Worm (Caenorhabditis elegans) whole organism, L1 larva: ENCODE data around the gene srd-68.

Experiments
- C04F5.9 ChIP-seq: sonication (generic microtip); optimal IDR thresholded peaks from 2 replicates; lab custom pipeline; 2016; ENCODE audit warnings: missing genetic modification characterization, missing compliant biosample characterization
- C16A3.4 ChIP-seq: fragments of 150-350 bp; optimal IDR thresholded peaks from 2 replicates; lab custom pipeline; 2014; ENCODE audit warnings: missing biosample characterization, missing genetic modification characterization
- C34B4.2 ChIP-seq: sonication (generic microtip); optimal IDR thresholded peaks from 2 replicates; lab custom pipeline; 2017; ENCODE audit warnings: mild to moderate bottlenecking, missing genetic modification characterization, missing compliant biosample characterization
- F16B12.6 ChIP-seq: fragments of 150-350 bp; optimal IDR thresholded peaks from 2 replicates; lab custom pipeline; 2014; ENCODE audit warnings: missing biosample characterization, missing genetic modification characterization
- aly-2 ChIP-seq: fragments of 150-350 bp; optimal IDR thresholded peaks from 2 replicates; lab custom pipeline; 2014; ENCODE audit warnings: missing biosample characterization, missing genetic modification characterization
- ceh-8 ChIP-seq: fragments of 200-800 bp; sonication (Bioruptor generic); optimal IDR thresholded peaks from 2 replicates; lab custom pipeline; 2018; ENCODE audit warnings: mild to moderate bottlenecking, missing genetic modification characterization, moderate library complexity, missing compliant biosample characterization
- ceh-82 ChIP-seq, 3 experiments: fragments of 150-350 bp in 1 of 3; sonication (generic microtip) in 2 of 3; optimal IDR thresholded peaks; 2 replicates each; lab custom pipeline; 2014 to 2017; ENCODE audit warnings: missing biosample characterization in 3 of 3, missing genetic modification characterization in 3 of 3
- ces-1 ChIP-seq: fragments of 150-350 bp; optimal IDR thresholded peaks from 2 replicates; lab custom pipeline; 2014; ENCODE audit warnings: missing biosample characterization, missing genetic modification reagents, missing genetic modification characterization
- dsc-1 ChIP-seq: sonication (generic microtip); optimal IDR thresholded peaks from 2 replicates; lab custom pipeline; 2016; ENCODE audit warnings: mild to moderate bottlenecking, missing genetic modification characterization, missing compliant biosample characterization
- efl-1 ChIP-seq, 4 experiments: fragments of 150-350 bp; optimal IDR thresholded peaks in 3 of 4; peaks in 1 of 4; 1 replicate in 1 of 4; 2 replicates in 3 of 4; lab custom pipeline; 2014; ENCODE audit warnings: missing biosample characterization in 2 of 4, missing genetic modification characterization in 2 of 4, missing genetic modification reagents in 2 of 4
- egl-13 ChIP-seq: sonication (generic microtip); optimal IDR thresholded peaks from 2 replicates; lab custom pipeline; 2016; ENCODE audit warnings: missing genotype, missing genetic modification reagents, missing genetic modification characterization, missing compliant biosample characterization
- elt-2 ChIP-seq: sonication (generic microtip); optimal IDR thresholded peaks from 2 replicates; lab custom pipeline; 2016; ENCODE audit warnings: missing genetic modification characterization, mild to moderate bottlenecking, inconsistent platforms, missing compliant biosample characterization, missing genetic modification reagents
- ets-5 ChIP-seq: fragments of 200-800 bp; sonication (Bioruptor generic); IDR thresholded peaks from 2 replicates; pipeline ENCODE4 v1.3.6; 2022; ENCODE audit warnings: missing genetic modification characterization, missing compliant biosample characterization
- fkh-10 ChIP-seq: sonication (generic microtip); optimal IDR thresholded peaks from 2 replicates; lab custom pipeline; 2017; ENCODE audit warnings: missing biosample characterization, missing genetic modification reagents, missing genetic modification characterization
- fkh-4 ChIP-seq: sonication (generic microtip); optimal IDR thresholded peaks from 2 replicates; lab custom pipeline; 2016; ENCODE audit warnings: missing compliant biosample characterization, missing genetic modification characterization, borderline replicate concordance
- fkh-8 ChIP-seq: sonication (generic microtip); optimal IDR thresholded peaks from 2 replicates; lab custom pipeline; 2016; ENCODE audit warnings: mild to moderate bottlenecking, missing genetic modification characterization, missing compliant biosample characterization
- grh-1 ChIP-seq: fragments of 200-800 bp; sonication (Bioruptor generic); IDR thresholded peaks from 2 replicates; pipeline ENCODE4 v1.3.6; 2022; ENCODE audit warnings: missing genetic modification reagents, missing genetic modification characterization, missing compliant biosample characterization
- hpl-2 ChIP-seq: fragments of 150-350 bp; optimal IDR thresholded peaks from 2 replicates; lab custom pipeline; 2014; ENCODE audit warnings: missing biosample characterization, missing genetic modification reagents, missing genetic modification characterization
- isw-1 ChIP-seq: fragments of 200-800 bp; sonication (Bioruptor generic); IDR thresholded peaks from 2 replicates; pipeline ENCODE4 v1.3.6; 2022; ENCODE audit warnings: missing genetic modification characterization, missing compliant biosample characterization
- jun-1 ChIP-seq: fragments of 150-350 bp; optimal IDR thresholded peaks from 2 replicates; lab custom pipeline; 2014; ENCODE audit warnings: missing biosample characterization, missing genetic modification reagents, missing genetic modification characterization
- lsy-2 ChIP-seq, 2 experiments: fragments of 150-350 bp; optimal IDR thresholded peaks; 2 replicates each; lab custom pipeline; 2014; ENCODE audit warnings: missing biosample characterization in 2 of 2, missing genetic modification characterization in 2 of 2
- mef-2 ChIP-seq: fragments of 150-350 bp; optimal IDR thresholded peaks from 2 replicates; lab custom pipeline; 2014; ENCODE audit warnings: missing biosample characterization, missing genetic modification characterization
- nhr-19 ChIP-seq: fragments of 200-800 bp; sonication (Bioruptor generic); conservative IDR thresholded peaks from 2 replicates; pipeline ENCODE4 v1.3.6; 2022; ENCODE audit warnings: missing genetic modification characterization, missing compliant biosample characterization
- nhr-20 ChIP-seq: sonication (generic microtip); optimal IDR thresholded peaks from 2 replicates; lab custom pipeline; 2016; ENCODE audit warnings: mild to moderate bottlenecking, missing genetic modification characterization, missing compliant biosample characterization
- nhr-47 ChIP-seq: sonication (generic microtip); optimal IDR thresholded peaks from 2 replicates; lab custom pipeline; 2016; ENCODE audit warnings: mild to moderate bottlenecking, missing genetic modification characterization, moderate library complexity, missing compliant biosample characterization
- nhr-71 ChIP-seq: sonication (generic microtip); optimal IDR thresholded peaks from 2 replicates; lab custom pipeline; 2016; ENCODE audit warnings: mild to moderate bottlenecking, missing genetic modification characterization, moderate library complexity, missing compliant biosample characterization
- nhr-84 ChIP-seq: sonication (generic microtip); optimal IDR thresholded peaks from 2 replicates; lab custom pipeline; 2017; ENCODE audit warnings: missing biosample characterization, missing genetic modification characterization
- nhr-85 ChIP-seq: sonication (generic microtip); peaks from one replicate; lab custom pipeline; 2016; ENCODE audit warnings: missing genetic modification characterization, inconsistent platforms, missing compliant biosample characterization
- nhr-90 ChIP-seq: sonication (generic microtip); optimal IDR thresholded peaks from 2 replicates; lab custom pipeline; 2016; ENCODE audit warnings: mild to moderate bottlenecking, missing genetic modification characterization, missing compliant biosample characterization; ENCODE audit not compliant: poor library complexity
- pag-3 ChIP-seq: sonication (generic microtip); optimal IDR thresholded peaks from 2 replicates; lab custom pipeline; 2017; ENCODE audit warnings: missing genetic modification characterization, mild to moderate bottlenecking, missing compliant biosample characterization, antibody characterized with exemption, borderline replicate concordance; ENCODE audit not compliant: insufficient read depth
- pqm-1 ChIP-seq: sonication (generic microtip); optimal IDR thresholded peaks from 3 replicates; lab custom pipeline; 2017; ENCODE audit warnings: missing biosample characterization, missing genetic modification characterization
- skn-1 ChIP-seq: fragments of 150-350 bp; optimal IDR thresholded peaks from 2 replicates; lab custom pipeline; 2014; ENCODE audit warnings: missing biosample characterization, missing genetic modification characterization
- snu-23 ChIP-seq: sonication (generic microtip); optimal IDR thresholded peaks from 2 replicates; lab custom pipeline; 2016; ENCODE audit warnings: missing genetic modification characterization, missing compliant biosample characterization
- sptf-1 ChIP-seq: fragments of 150-350 bp; optimal IDR thresholded peaks from 2 replicates; lab custom pipeline; 2014; ENCODE audit warnings: missing biosample characterization, missing genetic modification characterization
- sup-37 ChIP-seq: fragments of 200-800 bp; sonication (Bioruptor generic); optimal IDR thresholded peaks from 2 replicates; lab custom pipeline; 2018; ENCODE audit warnings: mild to moderate bottlenecking, missing genetic modification characterization, missing compliant biosample characterization
- tbx-2 ChIP-seq: sonication (generic microtip); optimal IDR thresholded peaks from 2 replicates; lab custom pipeline; 2016; ENCODE audit warnings: missing genetic modification characterization, missing compliant biosample characterization
- tlp-1 ChIP-seq: fragments of 150-350 bp; optimal IDR thresholded peaks from 2 replicates; lab custom pipeline; 2014; ENCODE audit warnings: missing biosample characterization, missing genetic modification characterization
- unc-30 ChIP-seq: sonication (generic microtip); optimal IDR thresholded peaks from 2 replicates; lab custom pipeline; 2017; ENCODE audit warnings: missing biosample characterization, missing genetic modification characterization
- unc-62 ChIP-seq: fragments of 150-350 bp; optimal IDR thresholded peaks from 2 replicates; lab custom pipeline; 2014; ENCODE audit warnings: missing biosample characterization, missing genetic modification reagents, missing genetic modification characterization
- unc-98 ChIP-seq: fragments of 200-800 bp; sonication (Bioruptor generic); IDR thresholded peaks from 2 replicates; pipeline ENCODE4 v1.3.6; 2022; ENCODE audit warnings: missing genetic modification characterization, missing compliant biosample characterization
- xbp-1 ChIP-seq: sonication (generic microtip); optimal IDR thresholded peaks from 2 replicates; lab custom pipeline; 2016; ENCODE audit warnings: missing genetic modification characterization, missing compliant biosample characterization
- zag-1 ChIP-seq: fragments of 150-350 bp; optimal IDR thresholded peaks from 2 replicates; lab custom pipeline; 2014; ENCODE audit warnings: missing biosample characterization, missing genetic modification characterization
- ztf-4 ChIP-seq: fragments of 150-350 bp; optimal IDR thresholded peaks from 2 replicates; lab custom pipeline; 2014; ENCODE audit warnings: missing biosample characterization, missing genetic modification characterization

The srd-68 gene

DNA sequence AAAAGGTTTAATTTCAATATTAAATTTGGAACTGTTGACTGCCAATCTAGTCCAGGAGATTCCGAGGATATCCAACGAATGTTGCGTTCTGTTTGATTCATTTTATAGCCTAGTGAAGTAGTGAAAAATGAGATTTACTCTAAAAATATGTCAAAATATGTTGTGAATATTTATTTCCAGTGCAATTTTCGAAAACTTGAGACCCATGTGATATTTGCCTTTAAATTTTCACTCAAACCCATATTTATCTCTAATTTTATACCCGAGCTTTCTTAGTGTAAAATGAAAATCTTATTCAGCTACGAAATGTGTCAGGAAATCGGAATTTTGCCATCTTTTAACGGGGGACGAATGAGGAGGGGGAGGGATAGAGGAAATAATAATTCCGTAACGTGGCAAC, 7.2 kb upstream of the srd-68 start, which contains the start of gene F09C6.16:
Gene F09C6.16 (minus strand): TSS at position 101 of the 400 bp plus-strand sequence.
- no peak for TF ChIP-seq nhr-19 (GFP tag; lab: Robert Waterston, UW)
- no peak for TF ChIP-seq efl-1 (optimal IDR thresholded peaks at IDR 0.05; lab: Kevin White, UChicago)
- TF ChIP-seq efl-1 (GFP tag; optimal IDR thresholded peaks at IDR 0.05 in 1 of 2; lab: Kevin White, UChicago): peak in 1 of 2 experiments; percentile 28

DNA sequence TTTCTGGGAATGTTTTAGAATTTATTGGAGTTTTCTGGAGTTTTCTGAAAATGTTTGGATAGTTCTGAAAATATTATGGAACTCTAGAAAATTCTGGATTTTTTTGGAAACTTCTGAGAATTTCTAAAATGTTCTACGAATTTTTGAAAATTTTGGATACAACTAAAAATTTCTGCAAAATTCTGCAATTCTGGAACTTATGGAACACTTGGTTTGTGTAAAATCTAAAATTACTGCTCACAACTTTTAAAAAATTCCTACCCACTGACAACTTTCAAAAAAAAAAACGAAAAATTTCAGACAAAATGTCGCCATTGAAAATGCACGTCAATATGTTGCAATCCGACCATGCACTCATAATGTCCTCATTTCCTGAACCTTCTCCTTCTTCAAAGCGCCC, 2.0 kb upstream of the srd-68 start, which contains the start of gene nhr-262:
Gene nhr-262 (plus strand): TSS at position 301 of the 400 bp plus-strand sequence.
- TF ChIP-seq sup-37 (GFP tag; lab: Kevin White, UChicago) (no peak), sptf-1 (tag; lab: Kevin White, UChicago) (no peak), fkh-8 (tag; lab: Kevin White, UChicago) (no peak), lsy-2 (tag; optimal IDR thresholded peaks at IDR 0.05; lab: Kevin White, UChicago) (no peak), isw-1 (GFP tag; lab: Robert Waterston, UW) (no peak), nhr-84 (no peak), zag-1 (no peak), mef-2 (no peak), fkh-10 (GFP tag; lab: Kevin White, UChicago) (no peak), fkh-4 (no peak), grh-1 (GFP tag; lab: Robert Waterston, UW) (no peak), hpl-2 (no peak), ets-5 (GFP tag; lab: Robert Waterston, UW) (no peak), tlp-1 (no peak), jun-1 (tag; lab: Kevin White, UChicago) (no peak)

DNA sequence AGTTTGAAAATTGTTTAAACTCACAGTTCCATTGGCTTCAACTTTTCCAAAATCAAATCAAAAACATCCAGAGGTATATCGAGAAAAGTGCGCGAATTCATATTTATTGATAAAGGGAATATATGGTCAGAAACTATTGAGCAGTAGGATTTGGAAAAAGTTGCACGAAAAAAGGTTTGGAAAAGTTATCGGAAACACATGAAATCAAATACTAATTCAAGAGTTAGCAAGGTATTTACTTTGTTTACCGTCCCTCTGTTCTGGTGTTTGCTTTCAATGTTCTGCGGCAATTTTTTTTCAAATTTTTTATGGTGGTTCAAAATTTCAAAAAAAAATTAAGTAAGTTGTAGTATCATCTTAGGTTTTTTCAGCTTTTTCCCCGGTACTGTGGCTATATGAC, 3.3 kb downstream of the srd-68 start, which contains the start of gene fbxa-45:
Gene fbxa-45 (minus strand): TSS at position 101 of the 400 bp plus-strand sequence.
- TF ChIP-seq aly-2 (tag; lab: Kevin White, UChicago): no peak
- TF ChIP-seq nhr-71: no peak
- TF ChIP-seq nhr-90: no peak
- no peak for TF ChIP-seq nhr-85 (tag; lab: Kevin White, UChicago)
- no peak for TF ChIP-seq C16A3.4 (tag; lab: Kevin White, UChicago)
- no peak for TF ChIP-seq pqm-1
- TF ChIP-seq unc-30 (tag; lab: Kevin White, UChicago): no peak
- TF ChIP-seq ceh-8 (GFP tag; lab: Kevin White, UChicago): no peak
- no peak for TF ChIP-seq snu-23 (GFP tag; lab: Kevin White, UChicago)
- no peak for TF ChIP-seq tlp-1
- TF ChIP-seq unc-98 (GFP tag; lab: Robert Waterston, UW): no peak
- no peak for TF ChIP-seq C34B4.2 (tag; lab: Kevin White, UChicago)
- no peak for TF ChIP-seq grh-1 (GFP tag; lab: Robert Waterston, UW)
- TF ChIP-seq elt-2: no peak
- no peak for TF ChIP-seq ztf-4
- no peak for TF ChIP-seq dsc-1
- TF ChIP-seq ets-5 (GFP tag; lab: Robert Waterston, UW): no peak

DNA sequence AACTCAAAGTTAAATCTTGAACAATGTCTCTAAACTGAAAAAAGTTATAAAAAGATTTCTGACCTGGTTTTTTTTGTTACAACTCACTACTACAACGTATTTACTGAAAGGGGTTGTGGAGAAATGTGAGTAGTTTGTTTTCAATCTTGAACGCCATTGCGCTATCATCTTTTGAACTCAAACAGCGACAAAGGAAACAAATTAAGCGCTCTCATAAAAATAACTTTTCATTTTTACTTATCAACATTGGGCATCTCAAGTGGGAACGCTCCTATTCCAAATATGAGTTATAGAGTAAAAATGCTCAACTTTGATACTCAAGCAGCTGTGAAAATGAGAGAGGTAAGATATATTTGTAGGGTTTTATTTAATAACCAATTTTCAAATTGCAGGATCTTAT, 9.2 kb downstream of the srd-68 start, which contains the start of gene F09C6.15:
Gene F09C6.15 (plus strand): TSS at position 301 of the 400 bp plus-strand sequence.
- TF ChIP-seq ceh-82 (tag; optimal IDR thresholded peaks at IDR 0.05; lab: Kevin White, UChicago) (no peak), snu-23 (GFP tag; lab: Kevin White, UChicago) (no peak), fkh-10 (GFP tag; lab: Kevin White, UChicago) (no peak)

DNA sequence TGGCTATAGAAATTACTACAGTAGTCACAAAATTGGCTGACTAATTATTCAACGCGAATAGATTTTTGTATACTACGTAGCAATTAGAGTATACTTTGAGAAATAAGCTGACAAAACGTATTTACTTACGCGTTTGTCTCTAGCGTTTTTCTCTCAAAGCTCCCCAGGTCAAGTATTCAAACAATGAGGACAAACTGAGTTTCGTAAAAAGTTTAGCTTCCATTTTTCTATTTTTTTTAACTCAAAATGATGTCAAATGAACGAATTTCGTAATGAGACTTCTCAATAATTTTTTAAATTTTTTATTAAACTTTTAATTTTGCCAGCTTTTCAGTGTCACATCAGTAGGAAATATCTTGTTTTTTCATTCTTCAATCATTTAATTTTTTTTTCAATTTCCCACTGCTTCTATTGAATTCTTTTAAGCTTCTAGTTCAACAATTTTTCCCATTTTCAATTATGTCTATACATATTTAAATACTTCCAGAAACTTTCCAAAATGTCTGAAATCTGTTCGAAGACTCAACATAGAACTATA, 13.8 kb downstream of the srd-68 start, which contains the start of the genes ifas-2 and fbxa-44:
Gene ifas-2 (minus strand): TSS at position 101 of the 538 bp plus-strand sequence.
Gene fbxa-44 (plus strand): TSS at position 488 of the 538 bp plus-strand sequence.
- TF ChIP-seq snu-23 (GFP tag; lab: Kevin White, UChicago) (no peak), isw-1 (GFP tag; lab: Robert Waterston, UW) (no peak), skn-1 (tag; lab: Kevin White, UChicago) (no peak), xbp-1 (tag; lab: Kevin White, UChicago) (no peak), unc-62 (GFP tag; lab: Kevin White, UChicago) (no peak), F16B12.6 (tag; lab: Kevin White, UChicago) (no peak), nhr-20 (tag; lab: Kevin White, UChicago) (no peak), zag-1 (no peak), pag-3 (tag; lab: Kevin White, UChicago) (no peak), egl-13 (no peak), ces-1 (GFP tag; lab: Kevin White, UChicago) (no peak), tbx-2 (tag; lab: Kevin White, UChicago) (no peak), C04F5.9 (tag; lab: Kevin White, UChicago) (no peak), nhr-47 (no peak), tlp-1 (no peak)
- TF ChIP-seq, all 84 proteins: peak for 0
